Fruit fly (Drosophila melanogaster): ENCODE measurements around the gene CG12017.

CG12017 gene

dm6 chr3L:3319223-3319643 lies 39.2 kb downstream of the CG12017 start, which contains the start of the genes PIG-C, CG12016 and Dpm2:
Gene PIG-C (minus strand): TSS chr3L:3319232.
Gene CG12016 (plus strand): TSS chr3L:3319555.
Gene Dpm2 (plus strand): TSS chr3L:3319555.
- TF ChIP-seq toe (GFP tag; optimal IDR thresholded peaks at IDR 0.05) (peak; percentile 92), bab1 (GFP tag; optimal IDR thresholded peaks at IDR 0.05) (peak; percentile 75), CG33017 (tag; optimal IDR thresholded peaks at IDR 0.05) (peak; percentile 66), tj (GFP tag; optimal IDR thresholded peaks at IDR 0.05) (peak; percentile 40), Hr96 (GFP tag; optimal IDR thresholded peaks at IDR 0.05) (peak; percentile 85), CG7101 (tag; optimal IDR thresholded peaks at IDR 0.05) (peak; percentile 75), CG5204 (GFP tag; optimal IDR thresholded peaks at IDR 0.05) (no peak), cnc (optimal IDR thresholded peaks at IDR 0.05) (no peak), pad (GFP tag; optimal IDR thresholded peaks at IDR 0.05) (peak; percentile 54), kay (GFP tag; ENCODE audit: borderline replicate concordance) (no peak), cic (GFP tag; optimal IDR thresholded peaks at IDR 0.05) (no peak), CG11617 (GFP tag; optimal IDR thresholded peaks at IDR 0.05) (peak; percentile 59), ovo (GFP tag; optimal IDR thresholded peaks at IDR 0.05) (peak; percentile 49), Mnt (GFP tag; optimal IDR thresholded peaks at IDR 0.05) (peak; percentile 76), Clk (GFP tag; optimal IDR thresholded peaks at IDR 0.05) (peak; percentile 44), CG7045 (GFP tag; optimal IDR thresholded peaks at IDR 0.05) (peak; percentile 54), CG1620 (GFP tag; optimal IDR thresholded peaks at IDR 0.05) (peak; percentile 81), CG12768 (GFP tag; optimal IDR thresholded peaks at IDR 0.05) (peak; percentile 40), Crg-1 (GFP tag; optimal IDR thresholded peaks at IDR 0.05) (peak; percentile 65), CG14711 (tag; optimal IDR thresholded peaks at IDR 0.05) (peak; percentile 53)

- TF ChIP-seq CG14711 (tag; optimal IDR thresholded peaks at IDR 0.05) (no peak), CG7101 (tag; optimal IDR thresholded peaks at IDR 0.05) (peak; percentile 55), CG12768 (GFP tag; optimal IDR thresholded peaks at IDR 0.05) (peak; percentile 34), Mnt (GFP tag; optimal IDR thresholded peaks at IDR 0.05) (no peak), CG1620 (GFP tag; optimal IDR thresholded peaks at IDR 0.05) (no peak), CG33017 (tag; optimal IDR thresholded peaks at IDR 0.05) (peak; percentile 48), CG11617 (GFP tag; optimal IDR thresholded peaks at IDR 0.05) (no peak), Hr96 (GFP tag; optimal IDR thresholded peaks at IDR 0.05) (peak; percentile 5), kay (GFP tag; ENCODE audit: borderline replicate concordance) (no peak), CG7045 (GFP tag; optimal IDR thresholded peaks at IDR 0.05) (no peak), pad (GFP tag; optimal IDR thresholded peaks at IDR 0.05) (no peak), cnc (optimal IDR thresholded peaks at IDR 0.05) (peak in 1 of 2 experiments; percentile 4), tj (GFP tag; optimal IDR thresholded peaks at IDR 0.05) (no peak), Crg-1 (GFP tag; optimal IDR thresholded peaks at IDR 0.05) (peak; percentile 5), ovo (GFP tag; optimal IDR thresholded peaks at IDR 0.05) (no peak), bab1 (GFP tag; optimal IDR thresholded peaks at IDR 0.05) (peak; percentile 37), Clk (GFP tag; optimal IDR thresholded peaks at IDR 0.05) (peak; percentile 35), CG5204 (GFP tag; optimal IDR thresholded peaks at IDR 0.05) (no peak), toe (GFP tag; optimal IDR thresholded peaks at IDR 0.05) (peak; percentile 0), cic (GFP tag; optimal IDR thresholded peaks at IDR 0.05) (peak; percentile 75)
These were observed 40.1 kb downstream of the CG12017 start for dm6 chr3L:3319992-3320732.

- TF ChIP-seq CG7045 (GFP tag; optimal IDR thresholded peaks at IDR 0.05) (no peak), kay (GFP tag; ENCODE audit: borderline replicate concordance) (no peak), CG5204 (GFP tag; optimal IDR thresholded peaks at IDR 0.05) (no peak), Mnt (GFP tag; optimal IDR thresholded peaks at IDR 0.05) (no peak), Clk (GFP tag; optimal IDR thresholded peaks at IDR 0.05) (no peak), ovo (GFP tag; optimal IDR thresholded peaks at IDR 0.05) (no peak), Hr96 (GFP tag; optimal IDR thresholded peaks at IDR 0.05) (no peak), pad (GFP tag; optimal IDR thresholded peaks at IDR 0.05) (no peak), Crg-1 (GFP tag; optimal IDR thresholded peaks at IDR 0.05) (no peak), CG33017 (tag; optimal IDR thresholded peaks at IDR 0.05) (no peak), cic (GFP tag; optimal IDR thresholded peaks at IDR 0.05) (no peak), cnc (optimal IDR thresholded peaks at IDR 0.05) (no peak), CG12768 (GFP tag; optimal IDR thresholded peaks at IDR 0.05) (no peak), CG11617 (GFP tag; optimal IDR thresholded peaks at IDR 0.05) (no peak), bab1 (GFP tag; optimal IDR thresholded peaks at IDR 0.05) (no peak), toe (GFP tag; optimal IDR thresholded peaks at IDR 0.05) (no peak), CG7101 (tag; optimal IDR thresholded peaks at IDR 0.05) (no peak), tj (GFP tag; optimal IDR thresholded peaks at IDR 0.05) (no peak), CG1620 (GFP tag; optimal IDR thresholded peaks at IDR 0.05) (no peak)
These were observed 45.5 kb downstream of the CG12017 start for dm6 chr3L:3325597-3325924.

- TF ChIP-seq cic (GFP tag; optimal IDR thresholded peaks at IDR 0.05), result peak; percentile 65
- TF ChIP-seq toe (GFP tag; optimal IDR thresholded peaks at IDR 0.05), result peak; percentile 72
- TF ChIP-seq CG7101 (tag; optimal IDR thresholded peaks at IDR 0.05), result peak; percentile 60
- no peak for TF ChIP-seq bab1 (GFP tag; optimal IDR thresholded peaks at IDR 0.05)
- peak; percentile 25 for TF ChIP-seq ovo (GFP tag; optimal IDR thresholded peaks at IDR 0.05)
- TF ChIP-seq Hr96 (GFP tag; optimal IDR thresholded peaks at IDR 0.05), result peak; percentile 35
- no peak for TF ChIP-seq Clk (GFP tag; optimal IDR thresholded peaks at IDR 0.05)
- TF ChIP-seq CG5204 (GFP tag; optimal IDR thresholded peaks at IDR 0.05), result no peak
- TF ChIP-seq CG7045 (GFP tag; optimal IDR thresholded peaks at IDR 0.05), result no peak
- peak; percentile 71 for TF ChIP-seq tj (GFP tag; optimal IDR thresholded peaks at IDR 0.05)
- TF ChIP-seq kay (GFP tag; ENCODE audit: borderline replicate concordance), result no peak
- peak; percentile 80 to 98 for TF ChIP-seq cnc (optimal IDR thresholded peaks at IDR 0.05)
- TF ChIP-seq CG11617 (GFP tag; optimal IDR thresholded peaks at IDR 0.05), result peak; percentile 73
- peak; percentile 63 for TF ChIP-seq Crg-1 (GFP tag; optimal IDR thresholded peaks at IDR 0.05)
- peak; percentile 93 for TF ChIP-seq CG14711 (tag; optimal IDR thresholded peaks at IDR 0.05)
- peak; percentile 35 for TF ChIP-seq pad (GFP tag; optimal IDR thresholded peaks at IDR 0.05)
- TF ChIP-seq CG1620 (GFP tag; optimal IDR thresholded peaks at IDR 0.05), result peak; percentile 63
- TF ChIP-seq Mnt (GFP tag; optimal IDR thresholded peaks at IDR 0.05), result peak; percentile 26
- peak; percentile 8 for TF ChIP-seq CG33017 (tag; optimal IDR thresholded peaks at IDR 0.05)
- TF ChIP-seq CG12768 (GFP tag; optimal IDR thresholded peaks at IDR 0.05), result peak; percentile 57
These were observed 46.2 kb downstream of the CG12017 start, which contains the start of gene Gtpx for dm6 chr3L:3325925-3326903. Gene Gtpx (plus strand): TSS chr3L:3326265.
